Fruit fly (Drosophila melanogaster): ENCODE data around the gene CG17593.
A peak's percentile ranks its signal among the peaks of the same experiment; 100 is the strongest.

Gene CG17593

dm6 chr2L:3478034-3478880, 36.4 kb upstream of the CG17593 start, which contains the start of gene Thor:
TSS of gene Thor (plus strand) at chr2L:3478434.
- TF ChIP-seq EcR (GFP tag; optimal IDR thresholded peaks at IDR 0.05), result no peak
- peak; percentile 75 for TF ChIP-seq Dll (optimal IDR thresholded peaks at IDR 0.05)

- TF ChIP-seq pan (optimal IDR thresholded peaks at IDR 0.05) (no peak), CG8478 (optimal IDR thresholded peaks at IDR 0.05) (no peak), Dll (optimal IDR thresholded peaks at IDR 0.05) (no peak), EcR (GFP tag; optimal IDR thresholded peaks at IDR 0.05) (no peak), psq (optimal IDR thresholded peaks at IDR 0.05) (no peak), usp (GFP tag; optimal IDR thresholded peaks at IDR 0.05) (no peak)
Measured at dm6 chr2L:3479697-3480442, 34.8 kb upstream of the CG17593 start.

- TF ChIP-seq EcR (GFP tag; optimal IDR thresholded peaks at IDR 0.05), result no peak
- no peak for TF ChIP-seq Dll (optimal IDR thresholded peaks at IDR 0.05)
- TF ChIP-seq CG8478 (optimal IDR thresholded peaks at IDR 0.05), result no peak
- TF ChIP-seq usp (GFP tag; optimal IDR thresholded peaks at IDR 0.05), result no peak
- TF ChIP-seq pan (optimal IDR thresholded peaks at IDR 0.05), result no peak
- no peak for TF ChIP-seq psq (optimal IDR thresholded peaks at IDR 0.05)
Measured at dm6 chr2L:3480443-3480839, 34.2 kb upstream of the CG17593 start.

- TF ChIP-seq psq (optimal IDR thresholded peaks at IDR 0.05) (no peak), EcR (GFP tag; optimal IDR thresholded peaks at IDR 0.05) (no peak), pan (optimal IDR thresholded peaks at IDR 0.05) (no peak), CG8478 (optimal IDR thresholded peaks at IDR 0.05) (no peak), usp (GFP tag; optimal IDR thresholded peaks at IDR 0.05) (no peak), Dll (optimal IDR thresholded peaks at IDR 0.05) (no peak)
Measured at dm6 chr2L:3482037-3482436, 32.6 kb upstream of the CG17593 start.

- no peak for TF ChIP-seq CG8478 (optimal IDR thresholded peaks at IDR 0.05)
- TF ChIP-seq psq (optimal IDR thresholded peaks at IDR 0.05), result no peak
- no peak for TF ChIP-seq Dll (optimal IDR thresholded peaks at IDR 0.05)
- no peak for TF ChIP-seq usp (GFP tag; optimal IDR thresholded peaks at IDR 0.05)
- no peak for TF ChIP-seq pan (optimal IDR thresholded peaks at IDR 0.05)
- TF ChIP-seq EcR (GFP tag; optimal IDR thresholded peaks at IDR 0.05), result no peak
Measured at dm6 chr2L:3482712-3483111, 32.0 kb upstream of the CG17593 start.

- TF ChIP-seq pan (optimal IDR thresholded peaks at IDR 0.05) (no peak), EcR (GFP tag; optimal IDR thresholded peaks at IDR 0.05) (no peak), CG8478 (optimal IDR thresholded peaks at IDR 0.05) (no peak), psq (optimal IDR thresholded peaks at IDR 0.05) (no peak), Dll (optimal IDR thresholded peaks at IDR 0.05) (no peak), usp (GFP tag; optimal IDR thresholded peaks at IDR 0.05) (no peak)
Measured at dm6 chr2L:3483672-3484071, 31.0 kb upstream of the CG17593 start.

dm6 chr2L:3484759-3485158, 29.9 kb upstream of the CG17593 start:
- TF ChIP-seq Dll (optimal IDR thresholded peaks at IDR 0.05) (no peak), EcR (GFP tag; optimal IDR thresholded peaks at IDR 0.05) (no peak), CG8478 (optimal IDR thresholded peaks at IDR 0.05) (no peak), pan (optimal IDR thresholded peaks at IDR 0.05) (no peak), psq (optimal IDR thresholded peaks at IDR 0.05) (no peak), usp (GFP tag; optimal IDR thresholded peaks at IDR 0.05) (no peak)

dm6 chr2L:3485506-3485905, 29.2 kb upstream of the CG17593 start:
- TF ChIP-seq Dll (optimal IDR thresholded peaks at IDR 0.05), result no peak
- TF ChIP-seq usp (GFP tag; optimal IDR thresholded peaks at IDR 0.05), result no peak
- TF ChIP-seq pan (optimal IDR thresholded peaks at IDR 0.05), result no peak
- no peak for TF ChIP-seq EcR (GFP tag; optimal IDR thresholded peaks at IDR 0.05)
- TF ChIP-seq CG8478 (optimal IDR thresholded peaks at IDR 0.05), result no peak
- TF ChIP-seq psq (optimal IDR thresholded peaks at IDR 0.05), result no peak

- no peak for TF ChIP-seq EcR (GFP tag; optimal IDR thresholded peaks at IDR 0.05)
- TF ChIP-seq usp (GFP tag; optimal IDR thresholded peaks at IDR 0.05), result no peak
- no peak for TF ChIP-seq Dll (optimal IDR thresholded peaks at IDR 0.05)
- no peak for TF ChIP-seq pan (optimal IDR thresholded peaks at IDR 0.05)
- no peak for TF ChIP-seq psq (optimal IDR thresholded peaks at IDR 0.05)
- no peak for TF ChIP-seq CG8478 (optimal IDR thresholded peaks at IDR 0.05)
Measured at dm6 chr2L:3490971-3491370, 23.7 kb upstream of the CG17593 start, which contains the start of gene CG15414. TSS of gene CG15414 (minus strand) at chr2L:3491071.

dm6 chr2L:3493475-3493874, 21.2 kb upstream of the CG17593 start:
- TF ChIP-seq pan (optimal IDR thresholded peaks at IDR 0.05) (no peak), CG8478 (optimal IDR thresholded peaks at IDR 0.05) (no peak), EcR (GFP tag; optimal IDR thresholded peaks at IDR 0.05) (no peak), Dll (optimal IDR thresholded peaks at IDR 0.05) (no peak), usp (GFP tag; optimal IDR thresholded peaks at IDR 0.05) (no peak), psq (optimal IDR thresholded peaks at IDR 0.05) (no peak)

- no peak for TF ChIP-seq CG8478 (optimal IDR thresholded peaks at IDR 0.05)
- TF ChIP-seq usp (GFP tag; optimal IDR thresholded peaks at IDR 0.05), result no peak
- no peak for TF ChIP-seq Dll (optimal IDR thresholded peaks at IDR 0.05)
Measured at dm6 chr2L:3495465-3495864, 19.2 kb upstream of the CG17593 start.

- TF ChIP-seq CG8478 (optimal IDR thresholded peaks at IDR 0.05), result no peak
- TF ChIP-seq EcR (GFP tag; optimal IDR thresholded peaks at IDR 0.05), result no peak
- no peak for TF ChIP-seq pan (optimal IDR thresholded peaks at IDR 0.05)
- TF ChIP-seq usp (GFP tag; optimal IDR thresholded peaks at IDR 0.05), result no peak
- no peak for TF ChIP-seq psq (optimal IDR thresholded peaks at IDR 0.05)
- TF ChIP-seq Dll (optimal IDR thresholded peaks at IDR 0.05), result no peak
Measured at dm6 chr2L:3504851-3505250, 9.8 kb upstream of the CG17593 start.
